Fruit fly (Drosophila melanogaster): ENCODE measurements around the gene drn.

- TF ChIP-seq insv (optimal IDR thresholded peaks at IDR 0.05) (no peak), psq (optimal IDR thresholded peaks at IDR 0.05) (no peak), ttk (optimal IDR thresholded peaks at IDR 0.05) (no peak)
Measured at dm6 chr3R:9394385-9395042, 54.5 kb downstream of the drn start, which contains the start of gene FER.
